Fruit fly (Drosophila melanogaster) whole organism, embryonic: ENCODE data around the gene temp.
A peak's percentile ranks its signal among the peaks of the same experiment; 100 is the strongest.

Source experiments
- ATbp ChIP-seq: fragments of 200-800 bp; sonication (Bioruptor generic); optimal IDR thresholded peaks from 2 replicates; lab custom pipeline; 2017; ENCODE audit warnings: missing biosample characterization, mild to moderate bottlenecking, missing genetic modification characterization, missing genetic modification reagents
- Asciz ChIP-seq: fragments of 200-800 bp; sonication (Bioruptor generic); optimal IDR thresholded peaks from 2 replicates; lab custom pipeline; 2017; ENCODE audit warnings: missing biosample characterization, mild to moderate bottlenecking, missing genetic modification characterization, missing genetic modification reagents
- B-H2 ChIP-seq: fragments of 200-800 bp; sonication (Bioruptor generic); optimal IDR thresholded peaks from 2 replicates; lab custom pipeline; 2018; ENCODE audit warnings: missing biosample characterization, mild to moderate bottlenecking, missing genetic modification characterization
- BtbVII ChIP-seq: fragments of 200-800 bp; sonication (Bioruptor generic); optimal IDR thresholded peaks from 3 replicates; lab custom pipeline; 2017; ENCODE audit warnings: missing biosample characterization, mild to moderate bottlenecking, missing genetic modification characterization
- Bteb2 ChIP-seq: fragments of 200-800 bp; sonication (Bioruptor generic); optimal IDR thresholded peaks from 2 replicates; lab custom pipeline; 2016; ENCODE audit warnings: missing biosample characterization, missing genetic modification characterization
- CG10274 ChIP-seq: fragments of 200-800 bp; sonication (Bioruptor generic); optimal IDR thresholded peaks from 3 replicates; lab custom pipeline; 2017; ENCODE audit warnings: missing biosample characterization, mild to moderate bottlenecking, missing genetic modification characterization
- CG10366 ChIP-seq: fragments of 200-800 bp; sonication (Bioruptor generic); IDR thresholded peaks from 2 replicates; pipeline ENCODE4 v1.3.6; 2022; ENCODE audit warnings: missing biosample characterization, missing genetic modification characterization
- CG11247 ChIP-seq: fragments of 200-800 bp; sonication (Bioruptor generic); IDR thresholded peaks from 2 replicates; pipeline ENCODE4 v1.3.6; 2022; ENCODE audit warnings: missing biosample characterization, missing genetic modification characterization
- CG11456 ChIP-seq: fragments of 200-800 bp; sonication (Bioruptor generic); IDR thresholded peaks from 3 replicates; pipeline ENCODE4 v1.3.6; 2022; ENCODE audit warnings: missing biosample characterization, missing genetic modification characterization
- CG13287 ChIP-seq: fragments of 200-800 bp; sonication (Bioruptor generic); IDR thresholded peaks from 2 replicates; pipeline ENCODE4 v1.3.6; 2022; ENCODE audit warnings: missing biosample characterization, missing genetic modification characterization; ENCODE audit not compliant: partially characterized antibody
- CG13424 ChIP-seq: fragments of 200-800 bp; sonication (Bioruptor generic); optimal IDR thresholded peaks from 2 replicates; lab custom pipeline; 2019; ENCODE audit warnings: missing biosample characterization, mild to moderate bottlenecking, missing genetic modification characterization, moderate library complexity
- CG14050 ChIP-seq: fragments of 200-800 bp; sonication (Bioruptor generic); IDR thresholded peaks from 3 replicates; pipeline ENCODE4 v1.3.6; 2022; ENCODE audit warnings: missing biosample characterization, missing genetic modification characterization
- CG14441 ChIP-seq: fragments of 200-800 bp; sonication (Bioruptor generic); IDR thresholded peaks from 2 replicates; pipeline ENCODE4 v1.3.6; 2022; ENCODE audit warnings: missing biosample characterization, missing genetic modification characterization
- CG14710 ChIP-seq: fragments of 200-800 bp; sonication (Bioruptor generic); optimal IDR thresholded peaks from 3 replicates; lab custom pipeline; 2019; ENCODE audit warnings: missing biosample characterization, mild to moderate bottlenecking, missing genetic modification characterization, moderate library complexity
- CG15479 ChIP-seq: fragments of 200-800 bp; sonication (Bioruptor generic); optimal IDR thresholded peaks from 3 replicates; lab custom pipeline; 2019; ENCODE audit warnings: missing biosample characterization, mild to moderate bottlenecking, missing genetic modification characterization, moderate library complexity
- CG1602 ChIP-seq: fragments of 200-800 bp; sonication (Bioruptor generic); optimal IDR thresholded peaks from 3 replicates; lab custom pipeline; 2016; ENCODE audit warnings: missing biosample characterization, missing genetic modification characterization
- CG17359 ChIP-seq: fragments of 200-800 bp; sonication (Bioruptor generic); optimal IDR thresholded peaks from 3 replicates; lab custom pipeline; 2018; ENCODE audit warnings: missing biosample characterization, mild to moderate bottlenecking, missing genetic modification characterization, moderate library complexity
- CG2712 ChIP-seq: fragments of 200-800 bp; optimal IDR thresholded peaks from 3 replicates; lab custom pipeline; 2019; ENCODE audit warnings: missing biosample characterization, mild to moderate bottlenecking, missing genetic modification characterization, moderate library complexity
- CG30020 ChIP-seq: fragments of 200-800 bp; optimal IDR thresholded peaks from 2 replicates; lab custom pipeline; 2019; ENCODE audit warnings: missing biosample characterization, mild to moderate bottlenecking, missing genetic modification characterization, moderate library complexity
- CG33213 ChIP-seq: fragments of 200-800 bp; sonication (Bioruptor generic); optimal IDR thresholded peaks from 3 replicates; lab custom pipeline; 2016; ENCODE audit warnings: missing biosample characterization, missing genetic modification characterization
- CG34376 ChIP-seq: fragments of 200-800 bp; sonication (Bioruptor generic); optimal IDR thresholded peaks from 2 replicates; lab custom pipeline; 2018; ENCODE audit warnings: missing biosample characterization, mild to moderate bottlenecking, missing genetic modification characterization
- CG4282 ChIP-seq: fragments of 200-800 bp; sonication (Bioruptor generic); optimal IDR thresholded peaks from 2 replicates; lab custom pipeline; 2016; ENCODE audit warnings: missing biosample characterization, missing genetic modification characterization
- CG4707 ChIP-seq: fragments of 200-800 bp; sonication (Bioruptor generic); optimal IDR thresholded peaks from 2 replicates; lab custom pipeline; 2018; ENCODE audit warnings: missing biosample characterization, mild to moderate bottlenecking, missing genetic modification characterization, moderate library complexity
- CG6272 ChIP-seq: fragments of 200-800 bp; sonication (Bioruptor generic); IDR thresholded peaks from 2 replicates; pipeline ENCODE4 v1.3.6; 2022; ENCODE audit warnings: missing biosample characterization, missing genetic modification characterization
- CG9817 ChIP-seq: fragments of 200-800 bp; sonication (Bioruptor generic); optimal IDR thresholded peaks from 2 replicates; lab custom pipeline; 2018; ENCODE audit warnings: missing biosample characterization, mild to moderate bottlenecking, missing genetic modification characterization, moderate library complexity
- CTCF ChIP-seq: fragments of 200-800 bp; sonication (Bioruptor generic); optimal IDR thresholded peaks from 2 replicates; lab custom pipeline; 2017; ENCODE audit warnings: missing biosample characterization, mild to moderate bottlenecking, missing genetic modification characterization, moderate library complexity
- Chrac-16 ChIP-seq: fragments of 200-800 bp; sonication (Bioruptor generic); optimal IDR thresholded peaks from 3 replicates; lab custom pipeline; 2016; ENCODE audit warnings: missing biosample characterization, missing genetic modification characterization
- D19B ChIP-seq: fragments of 200-800 bp; sonication (Bioruptor generic); optimal IDR thresholded peaks from 2 replicates; lab custom pipeline; 2017; ENCODE audit warnings: missing biosample characterization, mild to moderate bottlenecking, missing genetic modification characterization
- HLH54F ChIP-seq: fragments of 200-800 bp; sonication (Bioruptor generic); optimal IDR thresholded peaks from 3 replicates; lab custom pipeline; 2016; ENCODE audit warnings: missing biosample characterization, missing genetic modification characterization
- HmgD ChIP-seq: fragments of 200-800 bp; sonication (Bioruptor generic); optimal IDR thresholded peaks from 3 replicates; lab custom pipeline; 2016; ENCODE audit warnings: missing biosample characterization, missing genetic modification characterization
- Kr ChIP-seq: fragments of 200-800 bp; sonication (Bioruptor generic); optimal IDR thresholded peaks from 2 replicates; lab custom pipeline; 2017; ENCODE audit warnings: missing biosample characterization, mild to moderate bottlenecking, missing genetic modification characterization
- Ptx1 ChIP-seq: fragments of 200-800 bp; sonication (Bioruptor generic); IDR thresholded peaks from 2 replicates; pipeline ENCODE4 v1.3.6; 2022; ENCODE audit warnings: missing biosample characterization, missing genetic modification characterization
- Scr ChIP-seq: fragments of 200-800 bp; sonication (Bioruptor generic); IDR thresholded peaks from 2 replicates; pipeline ENCODE4 v1.3.6; 2022; ENCODE audit warnings: missing biosample characterization, missing genetic modification characterization; ENCODE audit not compliant: partially characterized antibody
- ase ChIP-seq: fragments of 200-800 bp; sonication (Bioruptor generic); IDR thresholded peaks from 3 replicates; pipeline ENCODE4 v1.3.6; 2022; ENCODE audit warnings: missing biosample characterization, missing genetic modification characterization
- ash1 ChIP-seq: fragments of 200-800 bp; sonication (Bioruptor generic); optimal IDR thresholded peaks from 2 replicates; lab custom pipeline; 2018; ENCODE audit warnings: missing biosample characterization, mild to moderate bottlenecking, missing genetic modification characterization
- chif ChIP-seq, 2 experiments: fragments of 200-800 bp; sonication (Bioruptor generic); optimal IDR thresholded peaks; 3 replicates each; lab custom pipeline; 2016; ENCODE audit warnings: missing biosample characterization in 2 of 2, missing genetic modification characterization in 2 of 2
- crc ChIP-seq: fragments of 200-800 bp; sonication (Bioruptor generic); optimal IDR thresholded peaks from 2 replicates; lab custom pipeline; 2016; ENCODE audit warnings: missing biosample characterization, missing genetic modification characterization
- cwo ChIP-seq: fragments of 200-800 bp; sonication (Bioruptor generic); optimal IDR thresholded peaks from 3 replicates; lab custom pipeline; 2017; ENCODE audit warnings: missing biosample characterization, missing genetic modification characterization, mild to moderate bottlenecking, moderate library complexity, missing genetic modification reagents
- fd3F ChIP-seq: fragments of 200-800 bp; sonication (Bioruptor generic); optimal IDR thresholded peaks from 2 replicates; lab custom pipeline; 2018; ENCODE audit warnings: missing biosample characterization, mild to moderate bottlenecking, missing genetic modification characterization, moderate library complexity
- grau ChIP-seq: fragments of 200-800 bp; optimal IDR thresholded peaks from 3 replicates; lab custom pipeline; 2019; ENCODE audit warnings: missing biosample characterization, mild to moderate bottlenecking, missing genetic modification characterization, moderate library complexity
- ham ChIP-seq: fragments of 200-800 bp; sonication (Bioruptor generic); IDR thresholded peaks from 2 replicates; pipeline ENCODE4 v1.3.6; 2022; ENCODE audit warnings: missing biosample characterization, missing genetic modification characterization
- her ChIP-seq: fragments of 200-800 bp; sonication (Bioruptor generic); optimal IDR thresholded peaks from 2 replicates; lab custom pipeline; 2016; ENCODE audit warnings: missing biosample characterization, missing genetic modification characterization
- jigr1 ChIP-seq: fragments of 200-800 bp; sonication (Bioruptor generic); IDR thresholded peaks from 3 replicates; pipeline ENCODE4 v1.3.6; 2022; ENCODE audit warnings: missing biosample characterization, missing genetic modification characterization
- lilli ChIP-seq: fragments of 200-800 bp; sonication (Bioruptor generic); optimal IDR thresholded peaks from 3 replicates; lab custom pipeline; 2016; ENCODE audit warnings: missing biosample characterization, missing genetic modification characterization
- lmd ChIP-seq: fragments of 200-800 bp; sonication (Bioruptor generic); IDR thresholded peaks from 2 replicates; pipeline ENCODE4 v1.3.6; 2022; ENCODE audit warnings: missing biosample characterization, missing genetic modification characterization
- p53 ChIP-seq: fragments of 200-800 bp; sonication (Bioruptor generic); optimal IDR thresholded peaks from 2 replicates; lab custom pipeline; 2016; ENCODE audit warnings: missing biosample characterization, missing genetic modification characterization
- rib ChIP-seq: fragments of 200-800 bp; sonication (Bioruptor generic); IDR thresholded peaks from 2 replicates; pipeline ENCODE4 v1.3.6; 2022; ENCODE audit warnings: missing biosample characterization, missing genetic modification characterization
- vfl ChIP-seq: fragments of 200-800 bp; sonication (Bioruptor generic); optimal IDR thresholded peaks from 2 replicates; lab custom pipeline; 2016; ENCODE audit warnings: missing biosample characterization, missing genetic modification characterization
- zfh2 ChIP-seq: fragments of 200-800 bp; sonication (Bioruptor generic); optimal IDR thresholded peaks from 2 replicates; lab custom pipeline; 2016; ENCODE audit warnings: missing biosample characterization, missing genetic modification characterization

Gene temp

dm6 chrX:2301613-2302522 lies 39.6 kb upstream of the temp start (continued):
- TF ChIP-seq zfh2 (GFP tag; lab: Kevin White, UChicago) = peak; percentile 68
- TF ChIP-seq lilli (GFP tag; lab: Kevin White, UChicago) = peak; percentile 78
- peak; percentile 77 for TF ChIP-seq CG9817 (tag; lab: Kevin White, UChicago)
- peak; percentile 71; the same call in 2 of the 3 replicates for TF ChIP-seq CG11456 (GFP tag; lab: Robert Waterston, UW)
- TF ChIP-seq ATbp (GFP tag; lab: Kevin White, UChicago) = peak; percentile 79
- TF ChIP-seq Kr = no peak
- TF ChIP-seq crc = peak; percentile 73
- peak; percentile 45 for TF ChIP-seq CG4707 (GFP tag; lab: Kevin White, UChicago)
- TF ChIP-seq B-H2 (GFP tag; lab: Kevin White, UChicago) = no peak
- TF ChIP-seq fd3F = peak; percentile 71
- peak; percentile 87 for TF ChIP-seq CG14441
- TF ChIP-seq CG15479 (GFP tag; lab: Kevin White, UChicago) = no peak
- TF ChIP-seq her = peak; percentile 80
- TF ChIP-seq CG33213 = peak; percentile 74
- TF ChIP-seq HmgD (GFP tag; lab: Kevin White, UChicago) = peak; percentile 67
- TF ChIP-seq grau (tag; lab: Kevin White, UChicago) = peak; percentile 81
- TF ChIP-seq CG10366 (GFP tag; lab: Robert Waterston, UW) = peak; percentile 68
- peak; percentile 4 for TF ChIP-seq CG34376 (GFP tag; lab: Kevin White, UChicago)
- TF ChIP-seq Asciz (GFP tag; lab: Kevin White, UChicago) = peak; percentile 73
- TF ChIP-seq CG6272 = peak; percentile 64
- no peak for TF ChIP-seq Scr (GFP tag; lab: Robert Waterston, UW)
- TF ChIP-seq rib (GFP tag; lab: Robert Waterston, UW) = peak; percentile 54; the same call in 1 of the 2 replicates
- peak; percentile 75 for TF ChIP-seq Chrac-16 (GFP tag; lab: Kevin White, UChicago)
- 0 out of 2 replicates have a peak, but pooled peaks have one; percentile 48 for TF ChIP-seq ham (GFP tag; lab: Robert Waterston, UW)
- peak; percentile 66; the same call in 1 of the 2 replicates for TF ChIP-seq CG11247 (GFP tag; lab: Robert Waterston, UW)
- TF ChIP-seq CG13287 (GFP tag; lab: Robert Waterston, UW) = no peak
- peak; percentile 61 for TF ChIP-seq D19B (GFP tag; lab: Kevin White, UChicago)
- peak; percentile 81 for TF ChIP-seq HLH54F
- TF ChIP-seq CG10274 = peak; percentile 62
- peak; percentile 38 for TF ChIP-seq CTCF (GFP tag; lab: Kevin White, UChicago)
- TF ChIP-seq ase (GFP tag; lab: Robert Waterston, UW) = peak; percentile 56; the same call in 2 of the 3 replicates
- TF ChIP-seq CG30020 = peak; percentile 41
- peak; percentile 63 for TF ChIP-seq BtbVII (GFP tag; lab: Kevin White, UChicago)
- TF ChIP-seq Bteb2 (GFP tag; lab: Kevin White, UChicago) = peak; percentile 55
- TF ChIP-seq CG17359 (tag; lab: Kevin White, UChicago) = peak; percentile 82
- TF ChIP-seq chif (GFP tag; optimal IDR thresholded peaks at IDR 0.05; lab: Kevin White, UChicago) = peak; percentile 78 to 86
- TF ChIP-seq vfl (GFP tag; lab: Kevin White, UChicago) = peak; percentile 55
- peak; percentile 74 for TF ChIP-seq CG14710
- peak; percentile 56 for TF ChIP-seq p53 (GFP tag; lab: Kevin White, UChicago)
- peak; percentile 91 for TF ChIP-seq Ptx1 (GFP tag; lab: Robert Waterston, UW)
- peak; percentile 32 for TF ChIP-seq CG4282 (GFP tag; lab: Kevin White, UChicago)
- peak; percentile 90 for TF ChIP-seq lmd (GFP tag; lab: Robert Waterston, UW)
- TF ChIP-seq jigr1 (GFP tag; lab: Robert Waterston, UW) = peak; percentile 86
- no peak for TF ChIP-seq ash1 (GFP tag; lab: Kevin White, UChicago)
- TF ChIP-seq cwo = peak; percentile 62
- TF ChIP-seq CG14050 (GFP tag; lab: Robert Waterston, UW) = peak; percentile 72
- TF ChIP-seq CG1602 = peak; percentile 75
- TF ChIP-seq CG2712 (tag; lab: Kevin White, UChicago) = peak; percentile 84
- peak; percentile 83 for TF ChIP-seq CG13424 (tag; lab: Kevin White, UChicago)
